Fruit fly (Drosophila melanogaster) whole organism, embryonic: ENCODE measurements around the gene Ykt6.
A peak's percentile ranks its signal among the peaks of the same experiment; 100 is the strongest.

Experiments
- Asciz ChIP-seq: fragments of 200-800 bp; sonication (Bioruptor generic); optimal IDR thresholded peaks from 2 replicates; lab custom pipeline; 2017; ENCODE audit warnings: missing biosample characterization, mild to moderate bottlenecking, missing genetic modification characterization, missing genetic modification reagents
- BEAF-32 ChIP-seq: fragments of 200-800 bp; sonication (Bioruptor generic); optimal IDR thresholded peaks from 3 replicates; lab custom pipeline; 2017; ENCODE audit warnings: missing biosample characterization, missing genetic modification characterization, mild to moderate bottlenecking, moderate library complexity, missing genetic modification reagents
- C15 ChIP-seq: fragments of 200-800 bp; sonication (Bioruptor generic); IDR thresholded peaks from 3 replicates; pipeline ENCODE4 v1.3.6; 2022; ENCODE audit warnings: missing biosample characterization, missing genetic modification characterization
- CG10147 ChIP-seq: fragments of 200-800 bp; sonication (Bioruptor generic); optimal IDR thresholded peaks from 2 replicates; lab custom pipeline; 2019; ENCODE audit warnings: missing biosample characterization, mild to moderate bottlenecking, missing genetic modification characterization, moderate library complexity
- CG10431 ChIP-seq: fragments of 200-800 bp; sonication (Bioruptor generic); optimal IDR thresholded peaks from 3 replicates; lab custom pipeline; 2018; ENCODE audit warnings: missing biosample characterization, mild to moderate bottlenecking, missing genetic modification characterization
- CG12659 ChIP-seq: fragments of 200-800 bp; sonication (Bioruptor generic); optimal IDR thresholded peaks from 3 replicates; lab custom pipeline; 2017; ENCODE audit warnings: mild to moderate bottlenecking, missing biosample characterization, missing genetic modification reagents, missing genetic modification characterization
- CG12769 ChIP-seq: fragments of 200-800 bp; sonication (Bioruptor generic); optimal IDR thresholded peaks from 2 replicates; lab custom pipeline; 2019; ENCODE audit warnings: missing biosample characterization, mild to moderate bottlenecking, missing genetic modification characterization, moderate library complexity
- CG13424 ChIP-seq: fragments of 200-800 bp; sonication (Bioruptor generic); optimal IDR thresholded peaks from 2 replicates; lab custom pipeline; 2019; ENCODE audit warnings: missing biosample characterization, mild to moderate bottlenecking, missing genetic modification characterization, moderate library complexity
- CG14710 ChIP-seq: fragments of 200-800 bp; sonication (Bioruptor generic); optimal IDR thresholded peaks from 3 replicates; lab custom pipeline; 2019; ENCODE audit warnings: missing biosample characterization, mild to moderate bottlenecking, missing genetic modification characterization, moderate library complexity
- CG15269 ChIP-seq: fragments of 200-800 bp; sonication (Bioruptor generic); optimal IDR thresholded peaks from 2 replicates; lab custom pipeline; 2018; ENCODE audit warnings: missing biosample characterization, mild to moderate bottlenecking, missing genetic modification characterization, moderate library complexity
- CG17186 ChIP-seq: fragments of 200-800 bp; sonication (Bioruptor generic); optimal IDR thresholded peaks from 3 replicates; lab custom pipeline; 2017; ENCODE audit warnings: missing biosample characterization, missing genetic modification reagents, missing genetic modification characterization
- CG17328 ChIP-seq: fragments of 200-800 bp; sonication (Bioruptor generic); IDR thresholded peaks from 2 replicates; pipeline ENCODE4 v1.3.6; 2022; ENCODE audit warnings: missing biosample characterization, missing genetic modification characterization
- CG18599 ChIP-seq: fragments of 200-800 bp; sonication (Bioruptor generic); optimal IDR thresholded peaks from 3 replicates; lab custom pipeline; 2017; ENCODE audit warnings: missing biosample characterization, missing genetic modification characterization, mild to moderate bottlenecking, moderate library complexity, missing genetic modification reagents
- CG2116 ChIP-seq: fragments of 200-800 bp; sonication (Bioruptor generic); optimal IDR thresholded peaks from 3 replicates; lab custom pipeline; 2018; ENCODE audit warnings: missing biosample characterization, mild to moderate bottlenecking, missing genetic modification characterization
- CG5180 ChIP-seq: fragments of 200-800 bp; sonication (Bioruptor generic); optimal IDR thresholded peaks from 3 replicates; lab custom pipeline; 2017; ENCODE audit warnings: missing biosample characterization, missing genetic modification characterization, mild to moderate bottlenecking, moderate library complexity, missing genetic modification reagents
- CG8765 ChIP-seq: fragments of 200-800 bp; sonication (Bioruptor generic); IDR thresholded peaks from 2 replicates; pipeline ENCODE4 v1.3.6; 2022; ENCODE audit warnings: missing biosample characterization, missing genetic modification characterization
- CoRest ChIP-seq: fragments of 200-800 bp; sonication (Bioruptor generic); optimal IDR thresholded peaks from 3 replicates; lab custom pipeline; 2018; ENCODE audit warnings: missing biosample characterization, mild to moderate bottlenecking, missing genetic modification characterization, moderate library complexity
- Dbx ChIP-seq: fragments of 200-800 bp; sonication (Bioruptor generic); IDR thresholded peaks from 3 replicates; pipeline ENCODE4 v1.3.6; 2022; ENCODE audit warnings: missing biosample characterization, missing genetic modification characterization
- Dp ChIP-seq: fragments of 200-800 bp; sonication (Bioruptor generic); optimal IDR thresholded peaks from 2 replicates; lab custom pipeline; 2018; ENCODE audit warnings: missing biosample characterization, mild to moderate bottlenecking, missing genetic modification characterization, moderate library complexity
- E2f1 ChIP-seq: fragments of 200-800 bp; sonication (Bioruptor generic); IDR thresholded peaks from 2 replicates; pipeline ENCODE4 v1.3.6; 2022; ENCODE audit warnings: missing biosample characterization, missing genetic modification characterization
- E2f2 ChIP-seq: fragments of 200-800 bp; sonication (Bioruptor generic); IDR thresholded peaks from 2 replicates; pipeline ENCODE4 v1.3.6; 2022; ENCODE audit warnings: missing biosample characterization, missing genetic modification characterization
- Fer1 ChIP-seq: fragments of 200-800 bp; sonication (Bioruptor generic); optimal IDR thresholded peaks from 2 replicates; lab custom pipeline; 2017; ENCODE audit warnings: missing biosample characterization, mild to moderate bottlenecking, missing genetic modification characterization
- Myb ChIP-seq: fragments of 200-800 bp; sonication (Bioruptor generic); optimal IDR thresholded peaks from 2 replicates; lab custom pipeline; 2016; ENCODE audit warnings: missing biosample characterization, missing genetic modification characterization
- Sry-β ChIP-seq: fragments of 200-800 bp; sonication (Bioruptor generic); optimal IDR thresholded peaks from 2 replicates; lab custom pipeline; 2018; ENCODE audit warnings: missing biosample characterization, mild to moderate bottlenecking, missing genetic modification characterization, moderate library complexity
- Trl ChIP-seq, 3 experiments: fragments of >200 bp in 2 of 3; fragments of 200-800 bp in 1 of 3; sonication (Bioruptor generic) in 1 of 3; optimal IDR thresholded peaks; 2 replicates in 1 of 3; 3 replicates in 2 of 3; lab custom pipeline; 2016 to 2017; ENCODE audit warnings: missing biosample characterization in 1 of 3, missing genetic modification characterization in 1 of 3
- ato ChIP-seq: fragments of 200-800 bp; sonication (Bioruptor generic); IDR thresholded peaks from 2 replicates; pipeline ENCODE4 v1.3.6; 2022; ENCODE audit warnings: missing biosample characterization, missing genetic modification characterization; ENCODE audit not compliant: partially characterized antibody
- chif ChIP-seq, 2 experiments: fragments of 200-800 bp; sonication (Bioruptor generic); optimal IDR thresholded peaks; 3 replicates each; lab custom pipeline; 2016; ENCODE audit warnings: missing biosample characterization in 2 of 2, missing genetic modification characterization in 2 of 2
- chinmo ChIP-seq: fragments of 200-800 bp; sonication (Bioruptor generic); IDR thresholded peaks from 4 replicates; pipeline ENCODE4 v1.3.6; 2022; ENCODE audit warnings: missing biosample characterization, missing genetic modification characterization; ENCODE audit not compliant: partially characterized antibody
- ci ChIP-seq: fragments of 200-800 bp; sonication (Bioruptor generic); IDR thresholded peaks from 3 replicates; pipeline ENCODE4 v1.3.6; 2022; ENCODE audit warnings: missing biosample characterization, missing genetic modification characterization
- crp ChIP-seq, 2 experiments: fragments of 200-800 bp; sonication (Bioruptor generic); optimal IDR thresholded peaks; 2 replicates in 1 of 2; 3 replicates in 1 of 2; lab custom pipeline; 2017; ENCODE audit warnings: missing biosample characterization in 2 of 2, missing genetic modification characterization in 2 of 2, mild to moderate bottlenecking in 1 of 2, moderate library complexity in 1 of 2
- da ChIP-seq: fragments of 200-800 bp; sonication (Bioruptor generic); optimal IDR thresholded peaks from 2 replicates; lab custom pipeline; 2016; ENCODE audit warnings: missing biosample characterization, missing genetic modification characterization
- dmrt11E ChIP-seq: fragments of 200-800 bp; sonication (Bioruptor generic); optimal IDR thresholded peaks from 3 replicates; lab custom pipeline; 2018; ENCODE audit warnings: missing biosample characterization, mild to moderate bottlenecking, missing genetic modification characterization, moderate library complexity
- fd64A ChIP-seq: fragments of 200-800 bp; sonication (Bioruptor generic); optimal IDR thresholded peaks from 3 replicates; lab custom pipeline; 2018; ENCODE audit warnings: missing biosample characterization, mild to moderate bottlenecking, missing genetic modification characterization
- grn ChIP-seq: fragments of 200-800 bp; sonication (Bioruptor generic); optimal IDR thresholded peaks from 3 replicates; lab custom pipeline; 2017; ENCODE audit warnings: missing biosample characterization, missing genetic modification characterization
- hbn ChIP-seq: fragments of 200-800 bp; sonication (Bioruptor generic); IDR thresholded peaks from 2 replicates; pipeline ENCODE4 v1.3.6; 2022; ENCODE audit warnings: missing biosample characterization, missing genetic modification characterization; ENCODE audit not compliant: partially characterized antibody
- insv ChIP-seq, 2 experiments: fragments of 200-800 bp; sonication (Bioruptor generic); optimal IDR thresholded peaks; 3 replicates each; lab custom pipeline; 2016 to 2018; ENCODE audit warnings: missing biosample characterization in 2 of 2, missing genetic modification characterization in 2 of 2
- knrl ChIP-seq: fragments of 200-800 bp; sonication (Bioruptor generic); IDR thresholded peaks from 3 replicates; pipeline ENCODE4 v1.3.6; 2022; ENCODE audit warnings: missing biosample characterization, missing genetic modification characterization; ENCODE audit not compliant: partially characterized antibody
- lilli ChIP-seq: fragments of 200-800 bp; sonication (Bioruptor generic); optimal IDR thresholded peaks from 3 replicates; lab custom pipeline; 2016; ENCODE audit warnings: missing biosample characterization, missing genetic modification characterization
- mld ChIP-seq: fragments of 200-800 bp; sonication (Bioruptor generic); IDR thresholded peaks from 3 replicates; pipeline ENCODE4 v1.3.6; 2022; ENCODE audit warnings: missing biosample characterization, missing genetic modification characterization; ENCODE audit not compliant: partially characterized antibody
- nom ChIP-seq: fragments of 200-800 bp; sonication (Bioruptor generic); optimal IDR thresholded peaks from 2 replicates; lab custom pipeline; 2017; ENCODE audit warnings: missing biosample characterization, missing genetic modification characterization, mild to moderate bottlenecking, moderate library complexity, missing genetic modification reagents
- repo ChIP-seq: fragments of 200-800 bp; sonication (Bioruptor generic); optimal IDR thresholded peaks from 2 replicates; lab custom pipeline; 2016; ENCODE audit warnings: missing biosample characterization, missing genetic modification characterization
- row ChIP-seq: fragments of 200-800 bp; sonication (Bioruptor generic); IDR thresholded peaks from 3 replicates; pipeline ENCODE4 v1.3.6; 2022; ENCODE audit warnings: missing biosample characterization, missing genetic modification characterization
- sug ChIP-seq: fragments of 200-800 bp; optimal IDR thresholded peaks from 2 replicates; lab custom pipeline; 2019; ENCODE audit warnings: missing biosample characterization, mild to moderate bottlenecking, missing genetic modification characterization, moderate library complexity
- toy ChIP-seq: fragments of 200-800 bp; sonication (Bioruptor generic); IDR thresholded peaks from 2 replicates; pipeline ENCODE4 v1.3.6; 2022; ENCODE audit warnings: missing biosample characterization, missing genetic modification characterization
- trem ChIP-seq: fragments of 200-800 bp; optimal IDR thresholded peaks from 3 replicates; lab custom pipeline; 2019; ENCODE audit warnings: missing biosample characterization, mild to moderate bottlenecking, missing genetic modification characterization, moderate library complexity
- vvl ChIP-seq: fragments of 200-800 bp; sonication (Bioruptor generic); IDR thresholded peaks from 2 replicates; pipeline ENCODE4 v1.3.6; 2022; ENCODE audit warnings: missing biosample characterization, missing genetic modification characterization
- zfh1 ChIP-seq: fragments of 200-800 bp; sonication (Bioruptor generic); IDR thresholded peaks from 3 replicates; pipeline ENCODE4 v1.3.6; 2022; ENCODE audit warnings: missing biosample characterization, missing genetic modification characterization

Gene Ykt6

dm6 chrX:7969188-7969829, 49.1 kb downstream of the Ykt6 start:
- TF ChIP-seq trem (tag; lab: Kevin White, UChicago) (peak; percentile 19), grn (GFP tag; lab: Kevin White, UChicago) (peak; percentile 38), CG12769 (tag; lab: Kevin White, UChicago) (peak; percentile 56), nom (peak; percentile 57), E2f1 (GFP tag; lab: Robert Waterston, UW) (no peak), Myb (GFP tag; lab: Kevin White, UChicago) (peak; percentile 57), ci (GFP tag; lab: Robert Waterston, UW) (peak; percentile 58; the same call in 1 of the 3 replicates), ato (GFP tag; lab: Robert Waterston, UW) (peak; percentile 14; the same call in 1 of the 2 replicates), CG15269 (tag; lab: Kevin White, UChicago) (peak; percentile 11), CG17328 (GFP tag; lab: Robert Waterston, UW) (peak; percentile 33; the same call in 1 of the 2 replicates), CG14710 (tag; lab: Kevin White, UChicago) (peak; percentile 19), knrl (peak; percentile 23; the same call in 1 of the 3 replicates), row (GFP tag; lab: Robert Waterston, UW) (peak; percentile 84), CG5180 (GFP tag; lab: Kevin White, UChicago) (no peak), Dbx (GFP tag; lab: Robert Waterston, UW) (0 out of 3 replicates have a peak, but pooled peaks have one; percentile 13), toy (GFP tag; lab: Robert Waterston, UW) (no peak), Asciz (GFP tag; lab: Kevin White, UChicago) (no peak), CG18599 (peak; percentile 18), CG17186 (peak; percentile 15), lilli (GFP tag; lab: Kevin White, UChicago) (peak; percentile 10), sug (tag; lab: Kevin White, UChicago) (peak; percentile 24), CoRest (tag; lab: Kevin White, UChicago) (peak; percentile 36), dmrt11E (peak; percentile 3), CG10431 (no peak), Fer1 (GFP tag; lab: Kevin White, UChicago) (peak; percentile 30), chinmo (GFP tag; lab: Robert Waterston, UW) (peak; percentile 62; the same call in 2 of the 4 replicates), da (GFP tag; lab: Kevin White, UChicago) (no peak), CG12659 (GFP tag; lab: Kevin White, UChicago) (peak; percentile 3), crp (GFP tag; optimal IDR thresholded peaks at IDR 0.05; lab: Kevin White, UChicago) (peak in 1 of 2 experiments; percentile 24), Dp (peak; percentile 42), BEAF-32 (GFP tag; lab: Kevin White, UChicago) (peak; percentile 45), E2f2 (GFP tag; lab: Robert Waterston, UW) (peak; percentile 64; the same call in 1 of the 2 replicates), CG10147 (GFP tag; lab: Kevin White, UChicago) (peak; percentile 20), CG13424 (tag; lab: Kevin White, UChicago) (peak; percentile 44), CG2116 (GFP tag; lab: Kevin White, UChicago) (peak; percentile 83), C15 (GFP tag; lab: Robert Waterston, UW) (no peak), mld (GFP tag; lab: Robert Waterston, UW) (no peak), hbn (GFP tag; lab: Robert Waterston, UW) (no peak), chif (GFP tag; optimal IDR thresholded peaks at IDR 0.05; lab: Kevin White, UChicago) (no peak), insv (GFP tag; optimal IDR thresholded peaks at IDR 0.05; lab: Kevin White, UChicago) (peak in 1 of 2 experiments; percentile 32), repo (no peak), vvl (GFP tag; lab: Robert Waterston, UW) (peak; percentile 39; the same call in 1 of the 2 replicates), zfh1 (GFP tag; lab: Robert Waterston, UW) (0 out of 3 replicates have a peak, but pooled peaks have one; percentile 17), Sry-β (peak; percentile 96), Trl (optimal IDR thresholded peaks at IDR 0.05; lab: Kevin White, UChicago) (peak; percentile 36 to 42), Trl (GFP tag; optimal IDR thresholded peaks at IDR 0.05; lab: Kevin White, UChicago) (no peak), CG8765 (GFP tag; lab: Robert Waterston, UW) (no peak), fd64A (GFP tag; lab: Kevin White, UChicago) (no peak)
